Worm (Caenorhabditis elegans) whole organism, L4 larva: ENCODE measurements around the gene ZK262.8.
A peak's percentile ranks its signal among the peaks of the same experiment; 100 is the strongest.
"Not testable (repeated sequence)": the region's sequence is repeated elsewhere in the genome, so short reads cannot be mapped to it uniquely, and the experiment has no call there.

ENCODE experiments used
- D1046.2 ChIP-seq: fragments of 200-800 bp; sonication (Bioruptor generic); IDR thresholded peaks from 2 replicates; pipeline ENCODE4 v1.3.6; 2022; ENCODE audit warnings: missing genetic modification characterization, missing compliant biosample characterization
- F26F4.8 ChIP-seq: fragments of 200-800 bp; sonication (Bioruptor generic); conservative IDR thresholded peaks from 2 replicates; pipeline ENCODE4 v1.3.6; 2022; ENCODE audit warnings: missing genetic modification characterization, missing compliant biosample characterization
- F44E2.7 ChIP-seq: fragments of 200-800 bp; sonication (Bioruptor generic); IDR thresholded peaks from 2 replicates; pipeline ENCODE4 v2.1.2; 2022; ENCODE audit warnings: missing genetic modification characterization, missing compliant biosample characterization
- ZK337.2 ChIP-seq: fragments of 200-800 bp; sonication (Bioruptor generic); IDR thresholded peaks from 2 replicates; pipeline ENCODE4 v1.3.6; 2022; ENCODE audit warnings: missing genetic modification reagents, missing genetic modification characterization, missing compliant biosample characterization
- aha-1 ChIP-seq: fragments of 150-350 bp; peaks from one replicate; lab custom pipeline; 2014; ENCODE audit warnings: missing biosample characterization, missing genetic modification characterization
- ceh-20 ChIP-seq: fragments of 200-800 bp; sonication (Bioruptor generic); IDR thresholded peaks from 2 replicates; pipeline ENCODE4 v1.3.6; 2022; ENCODE audit warnings: missing genetic modification reagents, missing genetic modification characterization, missing compliant biosample characterization
- ceh-28 ChIP-seq: fragments of 150-350 bp; optimal IDR thresholded peaks from 2 replicates; lab custom pipeline; 2014; ENCODE audit warnings: missing biosample characterization, missing genetic modification reagents, missing genetic modification characterization
- ceh-32 ChIP-seq: sonication (generic microtip); optimal IDR thresholded peaks from 2 replicates; lab custom pipeline; 2016; ENCODE audit warnings: mild to moderate bottlenecking, missing genetic modification characterization, missing compliant biosample characterization; ENCODE audit not compliant: poor library complexity
- ceh-82 ChIP-seq: sonication (generic microtip); optimal IDR thresholded peaks from 2 replicates; lab custom pipeline; 2017; ENCODE audit warnings: missing biosample characterization, missing genetic modification characterization
- cey-2 ChIP-seq: sonication (generic microtip); optimal IDR thresholded peaks from 3 replicates; lab custom pipeline; 2017; ENCODE audit warnings: missing genetic modification characterization, mild to moderate bottlenecking, missing compliant biosample characterization, antibody characterized with exemption, borderline replicate concordance; ENCODE audit not compliant: insufficient read depth
- daf-16 ChIP-seq, 3 experiments: sonication (generic microtip); optimal IDR thresholded peaks; 2 replicates each; lab custom pipeline; 2016 to 2017; ENCODE audit warnings: missing genetic modification characterization in 3 of 3, missing genetic modification reagents in 3 of 3, mild to moderate bottlenecking in 2 of 3, missing compliant biosample characterization in 2 of 3, missing biosample characterization in 1 of 3, moderate library complexity in 1 of 3
- daf-19 ChIP-seq: fragments of 200-800 bp; sonication (Bioruptor generic); conservative IDR thresholded peaks from 2 replicates; pipeline ENCODE4 v1.3.6; 2022; ENCODE audit warnings: missing genetic modification characterization, missing compliant biosample characterization
- daf-8 ChIP-seq: fragments of 200-800 bp; sonication (Bioruptor generic); IDR thresholded peaks from 2 replicates; pipeline ENCODE4 v1.3.6; 2022; ENCODE audit warnings: missing genetic modification characterization, missing compliant biosample characterization
- dmd-6 ChIP-seq: fragments of 200-800 bp; sonication (Bioruptor generic); IDR thresholded peaks from 2 replicates; pipeline ENCODE4 v1.3.6; 2022; ENCODE audit warnings: missing genetic modification reagents, missing genetic modification characterization, missing compliant biosample characterization
- dmd-9 ChIP-seq: fragments of 200-800 bp; sonication (Bioruptor generic); IDR thresholded peaks from 2 replicates; pipeline ENCODE4 v1.3.6; 2022; ENCODE audit warnings: missing genetic modification reagents, missing genetic modification characterization, missing compliant biosample characterization
- fkh-10 ChIP-seq: fragments of 150-350 bp; optimal IDR thresholded peaks from 2 replicates; lab custom pipeline; 2014; ENCODE audit warnings: missing biosample characterization, missing genetic modification reagents, missing genetic modification characterization
- hlh-11 ChIP-seq: fragments of 200-800 bp; sonication (Bioruptor generic); optimal IDR thresholded peaks from 2 replicates; lab custom pipeline; 2018; ENCODE audit warnings: mild to moderate bottlenecking, missing genetic modification characterization, missing compliant biosample characterization
- jun-1 ChIP-seq: fragments of 150-350 bp; optimal IDR thresholded peaks from 2 replicates; lab custom pipeline; 2014; ENCODE audit warnings: missing biosample characterization, missing genetic modification reagents, missing genetic modification characterization
- lin-1 ChIP-seq: fragments of 200-800 bp; sonication (Bioruptor generic); IDR thresholded peaks from 2 replicates; pipeline ENCODE4 v1.3.6; 2022; ENCODE audit warnings: missing genetic modification reagents, missing genetic modification characterization, missing compliant biosample characterization
- lin-29 ChIP-seq: fragments of 200-800 bp; sonication (Bioruptor generic); IDR thresholded peaks from 2 replicates; pipeline ENCODE4 v1.3.6; 2022; ENCODE audit warnings: missing genetic modification reagents, missing genetic modification characterization, missing compliant biosample characterization
- lir-3 ChIP-seq: sonication (generic microtip); optimal IDR thresholded peaks from 2 replicates; lab custom pipeline; 2016; ENCODE audit warnings: mild to moderate bottlenecking, missing genetic modification characterization, missing compliant biosample characterization
- mes-2 ChIP-seq: sonication (generic microtip); optimal IDR thresholded peaks from 2 replicates; lab custom pipeline; 2016; ENCODE audit warnings: missing genotype, mild to moderate bottlenecking, missing genetic modification characterization, missing compliant biosample characterization; ENCODE audit not compliant: poor library complexity, severe bottlenecking
- nhr-102 ChIP-seq: sonication (generic microtip); optimal IDR thresholded peaks from 2 replicates; lab custom pipeline; 2016; ENCODE audit warnings: mild to moderate bottlenecking, missing genetic modification characterization, moderate library complexity, missing compliant biosample characterization
- nhr-11 ChIP-seq: fragments of 150-350 bp; optimal IDR thresholded peaks from 2 replicates; lab custom pipeline; 2014; ENCODE audit warnings: missing biosample characterization, missing genetic modification characterization
- nhr-28 ChIP-seq: fragments of 150-350 bp; optimal IDR thresholded peaks from 2 replicates; lab custom pipeline; 2014; ENCODE audit warnings: missing biosample characterization, missing genetic modification characterization
- nhr-41 ChIP-seq: fragments of 200-800 bp; sonication (Bioruptor generic); IDR thresholded peaks from 2 replicates; pipeline ENCODE4 v1.3.6; 2022; ENCODE audit warnings: missing genetic modification reagents, missing genetic modification characterization, missing compliant biosample characterization
- nhr-42 ChIP-seq: fragments of 200-800 bp; sonication (Bioruptor generic); IDR thresholded peaks from 2 replicates; pipeline ENCODE4 v1.3.6; 2022; ENCODE audit warnings: missing genetic modification characterization, missing compliant biosample characterization
- nhr-48 ChIP-seq: sonication (generic microtip); optimal IDR thresholded peaks from 2 replicates; lab custom pipeline; 2016; ENCODE audit warnings: mild to moderate bottlenecking, missing genetic modification characterization, missing compliant biosample characterization
- nhr-77 ChIP-seq: fragments of 150-350 bp; optimal IDR thresholded peaks from 2 replicates; lab custom pipeline; 2014; ENCODE audit warnings: missing biosample characterization, missing genetic modification characterization
- pha-4 ChIP-seq, 2 experiments: fragments of 150-350 bp in 1 of 2; fragments of 200-800 bp in 1 of 2; sonication (Bioruptor generic) in 1 of 2; IDR thresholded peaks in 1 of 2; optimal IDR thresholded peaks in 1 of 2; 2 replicates each; pipeline versions ENCODE4 v1.3.6 to Lab custom; 2014 to 2022; ENCODE audit warnings: missing genetic modification characterization in 2 of 2, missing genetic modification reagents in 2 of 2, missing biosample characterization in 1 of 2, missing compliant biosample characterization in 1 of 2
- php-3 ChIP-seq: fragments of 200-800 bp; sonication (Bioruptor generic); IDR thresholded peaks from 2 replicates; pipeline ENCODE4 v1.3.6; 2022; ENCODE audit warnings: missing genetic modification reagents, missing genetic modification characterization, missing compliant biosample characterization
- pqm-1 ChIP-seq: sonication (generic microtip); optimal IDR thresholded peaks from 2 replicates; lab custom pipeline; 2017; ENCODE audit warnings: missing biosample characterization, missing genetic modification characterization
- snpc-4 ChIP-seq: fragments of 150-350 bp; optimal IDR thresholded peaks from 2 replicates; lab custom pipeline; 2014; ENCODE audit warnings: missing biosample characterization, missing genetic modification characterization
- spr-1 ChIP-seq: sonication (generic microtip); optimal IDR thresholded peaks from 2 replicates; lab custom pipeline; 2016; ENCODE audit warnings: mild to moderate bottlenecking, missing genetic modification characterization, missing compliant biosample characterization
- tag-97 ChIP-seq: fragments of 200-800 bp; sonication (Bioruptor generic); IDR thresholded peaks from 2 replicates; pipeline ENCODE4 v1.3.6; 2022; ENCODE audit warnings: missing genetic modification characterization, missing compliant biosample characterization
- tra-1 ChIP-seq: fragments of 200-800 bp; sonication (Bioruptor generic); IDR thresholded peaks from 2 replicates; pipeline ENCODE4 v1.3.6; 2022; ENCODE audit warnings: missing genetic modification reagents, missing genetic modification characterization, missing compliant biosample characterization
- unc-130 ChIP-seq: sonication (generic microtip); optimal IDR thresholded peaks from 2 replicates; lab custom pipeline; 2016; ENCODE audit warnings: missing genetic modification reagents, missing genetic modification characterization, missing compliant biosample characterization
- zfp-2 ChIP-seq: sonication (generic microtip); optimal IDR thresholded peaks from 2 replicates; lab custom pipeline; 2016; ENCODE audit warnings: mild to moderate bottlenecking, missing genetic modification characterization, missing compliant biosample characterization
- zfp-3 ChIP-seq: fragments of 200-800 bp; sonication (Bioruptor generic); conservative IDR thresholded peaks from 2 replicates; pipeline ENCODE4 v1.3.6; 2022; ENCODE audit warnings: missing genetic modification reagents, missing genetic modification characterization, missing compliant biosample characterization
- zip-11 ChIP-seq: fragments of 200-800 bp; sonication (Bioruptor generic); IDR thresholded peaks from 2 replicates; pipeline ENCODE4 v1.3.6; 2022; ENCODE audit warnings: missing genetic modification characterization, missing compliant biosample characterization

Gene ZK262.8

ce11 chrV:18434961-18435360 is 3.2 kb upstream of the ZK262.8 start, which contains the start of gene ZK262.20:
Gene ZK262.20 (minus strand): TSS chrV:18435061.
- no peak for TF ChIP-seq lin-1 (GFP tag; lab: Robert Waterston, UW)

- not testable (repeated sequence) for TF ChIP-seq zip-11; F26F4.8 (GFP tag; lab: Robert Waterston, UW); nhr-102 (tag; lab: Kevin White, UChicago)
These were observed 1.3 kb downstream of the ZK262.8 start, which contains the start of gene ZK262.9 for ce11 chrV:18439469-18439868. Gene ZK262.9 (plus strand): TSS chrV:18439769.

ce11 chrV:18444118-18444517 is 5.9 kb downstream of the ZK262.8 start, which contains the start of gene ZK228.1:
Gene ZK228.1 (plus strand): TSS chrV:18444418.
- TF ChIP-seq nhr-102 (tag; lab: Kevin White, UChicago) (no peak), unc-130 (GFP tag; lab: Kevin White, UChicago) (no peak), aha-1 (tag; lab: Kevin White, UChicago) (peak; percentile 38)

- TF ChIP-seq snpc-4 (tag; lab: Kevin White, UChicago) (no peak), pha-4 (GFP tag; IDR thresholded peaks at IDR 0.05; lab: Robert Waterston, UW) (no peak), pha-4 (tag; optimal IDR thresholded peaks at IDR 0.05; lab: Kevin White, UChicago) (no peak), lin-29 (GFP tag; lab: Robert Waterston, UW) (no peak), ceh-32 (tag; lab: Kevin White, UChicago) (no peak), F44E2.7 (GFP tag; lab: Robert Waterston, UW) (no peak), tag-97 (no peak), cey-2 (tag; lab: Kevin White, UChicago) (no peak), daf-8 (GFP tag; lab: Robert Waterston, UW) (no peak), D1046.2 (GFP tag; lab: Robert Waterston, UW) (no peak), daf-19 (GFP tag; lab: Robert Waterston, UW) (no peak), fkh-10 (GFP tag; lab: Kevin White, UChicago) (no peak), zfp-2 (tag; lab: Kevin White, UChicago) (no peak), nhr-11 (tag; lab: Kevin White, UChicago) (no peak), mes-2 (no peak)
These were observed 18.4 kb downstream of the ZK262.8 start, which contains the start of gene ZK228.10 for ce11 chrV:18456574-18456973. Gene ZK228.10 (plus strand): TSS chrV:18456874.

ce11 chrV:18461200-18461728 is 23.1 kb downstream of the ZK262.8 start, which contains the start of gene ZK228.3:
Gene ZK228.3 (minus strand): TSS chrV:18461250.
- TF ChIP-seq lir-3 (tag; lab: Kevin White, UChicago): no peak
- TF ChIP-seq spr-1 (tag; lab: Kevin White, UChicago): no peak
- TF ChIP-seq nhr-77 (tag; lab: Kevin White, UChicago): peak; percentile 76
- TF ChIP-seq dmd-9: no peak
- 0 out of 2 replicates have a peak, but pooled peaks have one; percentile 30 for TF ChIP-seq lin-1 (GFP tag; lab: Robert Waterston, UW)
- no peak for TF ChIP-seq ceh-20 (GFP tag; lab: Robert Waterston, UW)
- TF ChIP-seq hlh-11 (tag; lab: Kevin White, UChicago): peak; percentile 52
- TF ChIP-seq dmd-6 (GFP tag; lab: Robert Waterston, UW): peak; percentile 90
- no peak for TF ChIP-seq ceh-82 (tag; lab: Kevin White, UChicago)
- no peak for TF ChIP-seq jun-1 (tag; lab: Kevin White, UChicago)
- no peak for TF ChIP-seq ZK337.2 (GFP tag; lab: Robert Waterston, UW)
- TF ChIP-seq ceh-28 (tag; lab: Kevin White, UChicago): no peak
- no peak for TF ChIP-seq zfp-3 (GFP tag; lab: Robert Waterston, UW)
- peak; percentile 91 for TF ChIP-seq nhr-28 (tag; lab: Kevin White, UChicago)
- peak; percentile 35; the same call in 1 of the 2 replicates for TF ChIP-seq php-3 (GFP tag; lab: Robert Waterston, UW)
- no peak for TF ChIP-seq nhr-42 (GFP tag; lab: Robert Waterston, UW)
- peak; percentile 94 for TF ChIP-seq pqm-1 (tag; lab: Kevin White, UChicago)
- TF ChIP-seq nhr-41 (GFP tag; lab: Robert Waterston, UW): peak; percentile 93
- no peak for TF ChIP-seq cey-2 (tag; lab: Kevin White, UChicago)
- peak; percentile 23 for TF ChIP-seq nhr-48 (tag; lab: Kevin White, UChicago)
- no peak for TF ChIP-seq daf-16 (GFP tag; optimal IDR thresholded peaks at IDR 0.05; lab: Kevin White, UChicago)
- peak; percentile 55 for TF ChIP-seq daf-16 (tag; optimal IDR thresholded peaks at IDR 0.05; lab: Kevin White, UChicago)
- peak; percentile 53; the same call in 1 of the 2 replicates for TF ChIP-seq tra-1 (GFP tag; lab: Robert Waterston, UW)
